Worm (Caenorhabditis elegans) whole organism, L2 larva: ENCODE results near the gene math-13.

Experiments
- crh-2 ChIP-seq: sonication (generic microtip); optimal IDR thresholded peaks from 2 replicates; lab custom pipeline; 2017; ENCODE audit warnings: missing biosample characterization, missing genetic modification characterization
- mdl-1 ChIP-seq, 2 experiments: fragments of 150-350 bp in 1 of 2; sonication (generic microtip) in 1 of 2; optimal IDR thresholded peaks; 2 replicates each; lab custom pipeline; 2017; ENCODE audit warnings: missing biosample characterization in 2 of 2, missing genetic modification characterization in 2 of 2
- nhr-129 ChIP-seq: fragments of 150-350 bp; optimal IDR thresholded peaks from 2 replicates; lab custom pipeline; 2014; ENCODE audit warnings: missing biosample characterization, missing genetic modification characterization
- nhr-237 ChIP-seq: fragments of 150-350 bp; optimal IDR thresholded peaks from 2 replicates; lab custom pipeline; 2014; ENCODE audit warnings: missing biosample characterization, missing genetic modification characterization

- TF ChIP-seq nhr-237 (tag; lab: Kevin White, UChicago), result no peak
- no peak for TF ChIP-seq mdl-1 (tag; optimal IDR thresholded peaks at IDR 0.05; lab: Kevin White, UChicago)
- no peak for TF ChIP-seq crh-2
- no peak for TF ChIP-seq nhr-129
Measured at ce11 chrII:1926162-1926561, 50.4 kb downstream of the math-13 start, which contains the start of gene F52C6.2.
